Worm (Caenorhabditis elegans) whole organism, young adult: Measurements from ENCODE around the gene tost-1.

Experiments
- B0261.1 ChIP-seq: sonication (generic microtip); optimal IDR thresholded peaks from 2 replicates; lab custom pipeline; 2016; ENCODE audit warnings: mild to moderate bottlenecking, missing genetic modification characterization, moderate library complexity, missing compliant biosample characterization
- C06A6.2 ChIP-seq: fragments of 200-800 bp; sonication (Bioruptor generic); conservative IDR thresholded peaks from 2 replicates; pipeline ENCODE4 v1.3.6; 2022; ENCODE audit warnings: missing genetic modification characterization, missing compliant biosample characterization
- C17E4.6 ChIP-seq: fragments of 200-800 bp; sonication (Bioruptor generic); IDR thresholded peaks from 2 replicates; pipeline ENCODE4 v1.3.6; 2022; ENCODE audit warnings: missing genetic modification reagents, missing genetic modification characterization, missing compliant biosample characterization
- D2030.7 ChIP-seq: fragments of 200-800 bp; sonication (Bioruptor generic); IDR thresholded peaks from 2 replicates; pipeline ENCODE4 v1.3.6; 2022; ENCODE audit warnings: missing genetic modification reagents, missing genetic modification characterization, missing compliant biosample characterization
- F23B12.7 ChIP-seq: sonication (generic microtip); optimal IDR thresholded peaks from 2 replicates; lab custom pipeline; 2017; ENCODE audit warnings: missing genetic modification characterization, mild to moderate bottlenecking, missing compliant biosample characterization, antibody characterized with exemption, moderate library complexity; ENCODE audit not compliant: insufficient read depth
- F33H1.4 ChIP-seq: fragments of 200-800 bp; sonication (Bioruptor generic); IDR thresholded peaks from 2 replicates; pipeline ENCODE4 v1.3.6; 2022; ENCODE audit warnings: missing genetic modification reagents, missing genetic modification characterization, missing compliant biosample characterization
- K11D2.4 ChIP-seq: fragments of 200-800 bp; sonication (Bioruptor generic); IDR thresholded peaks from 2 replicates; pipeline ENCODE4 v1.3.6; 2022; ENCODE audit warnings: missing genetic modification reagents, missing genetic modification characterization, missing compliant biosample characterization
- Y53G8AR.9 ChIP-seq: fragments of 200-800 bp; sonication (Bioruptor generic); conservative IDR thresholded peaks from 2 replicates; pipeline ENCODE4 v1.3.6; 2022; ENCODE audit warnings: missing genetic modification reagents, missing genetic modification characterization, missing compliant biosample characterization
- Y56A3A.18 ChIP-seq: fragments of 200-800 bp; sonication (Bioruptor generic); IDR thresholded peaks from 2 replicates; pipeline ENCODE4 v1.3.6; 2022; ENCODE audit warnings: missing genetic modification reagents, missing genetic modification characterization, missing compliant biosample characterization
- Y67H2A.10 ChIP-seq: fragments of 200-800 bp; sonication (Bioruptor generic); conservative IDR thresholded peaks from 2 replicates; pipeline ENCODE4 v1.3.6; 2022; ENCODE audit warnings: missing genetic modification reagents, missing genetic modification characterization, missing compliant biosample characterization
- ZK185.1 ChIP-seq: sonication (generic microtip); optimal IDR thresholded peaks from 2 replicates; lab custom pipeline; 2016; ENCODE audit warnings: mild to moderate bottlenecking, missing genetic modification characterization, missing compliant biosample characterization; ENCODE audit not compliant: poor library complexity, severe bottlenecking
- attf-5 ChIP-seq: fragments of 200-800 bp; sonication (Bioruptor generic); optimal IDR thresholded peaks from 2 replicates; lab custom pipeline; 2018; ENCODE audit warnings: mild to moderate bottlenecking, missing genetic modification characterization, missing compliant biosample characterization
- attf-6 ChIP-seq: fragments of 200-800 bp; sonication (Bioruptor generic); IDR thresholded peaks from 2 replicates; pipeline ENCODE4 v1.3.6; 2022; ENCODE audit warnings: missing genetic modification reagents, missing genetic modification characterization, missing compliant biosample characterization
- cebp-1 ChIP-seq, 2 experiments: fragments of 200-800 bp in 1 of 2; sonication (Bioruptor generic) in 1 of 2; sonication (generic microtip) in 1 of 2; IDR thresholded peaks in 1 of 2; optimal IDR thresholded peaks in 1 of 2; 2 replicates each; pipeline versions ENCODE4 v1.3.6 to Lab custom; 2017 to 2022; ENCODE audit warnings: missing compliant biosample characterization in 2 of 2, missing genetic modification characterization in 2 of 2, mild to moderate bottlenecking in 1 of 2, missing genetic modification reagents in 1 of 2, moderate library complexity in 1 of 2
- ceh-40 ChIP-seq: fragments of 200-800 bp; sonication (Bioruptor generic); IDR thresholded peaks from 2 replicates; pipeline ENCODE4 v1.3.6; 2022; ENCODE audit warnings: missing genetic modification characterization, missing compliant biosample characterization
- ceh-91 ChIP-seq: fragments of 200-800 bp; sonication (Bioruptor generic); IDR thresholded peaks from 2 replicates; pipeline ENCODE4 v1.3.6; 2022; ENCODE audit warnings: missing genetic modification reagents, missing genetic modification characterization, missing compliant biosample characterization
- chd-7 ChIP-seq: sonication (generic microtip); optimal IDR thresholded peaks from 2 replicates; lab custom pipeline; 2016; ENCODE audit warnings: mild to moderate bottlenecking, missing genetic modification characterization, moderate library complexity, missing compliant biosample characterization
- dox-1 ChIP-seq: fragments of 200-800 bp; sonication (Bioruptor generic); IDR thresholded peaks from 2 replicates; pipeline ENCODE4 v1.3.6; 2022; ENCODE audit warnings: missing genetic modification reagents, missing genetic modification characterization, missing compliant biosample characterization
- dpff-1 ChIP-seq: sonication (generic microtip); optimal IDR thresholded peaks from 2 replicates; lab custom pipeline; 2017; ENCODE audit warnings: mild to moderate bottlenecking, missing genetic modification characterization, missing compliant biosample characterization
- ekl-4 ChIP-seq: fragments of 200-800 bp; sonication (Bioruptor generic); IDR thresholded peaks from 2 replicates; pipeline ENCODE4 v1.3.6; 2022; ENCODE audit warnings: missing genetic modification reagents, missing genetic modification characterization, missing compliant biosample characterization
- gei-17 ChIP-seq: fragments of 200-800 bp; sonication (Bioruptor generic); optimal IDR thresholded peaks from 2 replicates; lab custom pipeline; 2018; ENCODE audit warnings: mild to moderate bottlenecking, missing genetic modification characterization, missing compliant biosample characterization
- him-1 ChIP-seq: sonication (generic microtip); optimal IDR thresholded peaks from 2 replicates; lab custom pipeline; 2016; ENCODE audit warnings: missing genotype, missing genetic modification reagents, missing genetic modification characterization, missing compliant biosample characterization
- hmg-1.2 ChIP-seq: fragments of 200-800 bp; sonication (Bioruptor generic); IDR thresholded peaks from 2 replicates; pipeline ENCODE4 v1.3.6; 2022; ENCODE audit warnings: missing genetic modification reagents, missing genetic modification characterization, missing compliant biosample characterization
- hmg-20 ChIP-seq: fragments of 200-800 bp; sonication (Bioruptor generic); IDR thresholded peaks from 2 replicates; pipeline ENCODE4 v1.3.6; 2022; ENCODE audit warnings: missing genetic modification reagents, missing genetic modification characterization, missing compliant biosample characterization
- hrde-1 ChIP-seq: sonication (generic microtip); optimal IDR thresholded peaks from 2 replicates; lab custom pipeline; 2016; ENCODE audit warnings: missing genetic modification characterization, mild to moderate bottlenecking, missing compliant biosample characterization, moderate library complexity, missing genotype, missing genetic modification reagents, borderline replicate concordance
- let-526 ChIP-seq: fragments of 200-800 bp; sonication (Bioruptor generic); IDR thresholded peaks from 2 replicates; pipeline ENCODE4 v1.3.6; 2022; ENCODE audit warnings: missing genetic modification reagents, missing genetic modification characterization, missing compliant biosample characterization
- let-607 ChIP-seq, 2 experiments: fragments of 200-800 bp in 1 of 2; sonication (Bioruptor generic) in 1 of 2; sonication (generic microtip) in 1 of 2; optimal IDR thresholded peaks; 2 replicates each; lab custom pipeline; 2016 to 2018; ENCODE audit warnings: mild to moderate bottlenecking in 2 of 2, missing compliant biosample characterization in 2 of 2, missing genetic modification characterization in 2 of 2, moderate library complexity in 2 of 2, missing genotype in 1 of 2
- lin-54 ChIP-seq: fragments of 200-800 bp; sonication (Bioruptor generic); optimal IDR thresholded peaks from 2 replicates; lab custom pipeline; 2018; ENCODE audit warnings: mild to moderate bottlenecking, missing genetic modification characterization, missing compliant biosample characterization
- lsl-1 ChIP-seq: fragments of 200-800 bp; sonication (Bioruptor generic); optimal IDR thresholded peaks from 2 replicates; lab custom pipeline; 2018; ENCODE audit warnings: mild to moderate bottlenecking, missing genetic modification characterization, moderate library complexity, missing compliant biosample characterization
- lsy-27 ChIP-seq: sonication (generic microtip); optimal IDR thresholded peaks from 2 replicates; lab custom pipeline; 2017; ENCODE audit warnings: missing genetic modification characterization, mild to moderate bottlenecking, missing compliant biosample characterization, antibody characterized with exemption, missing genotype, borderline replicate concordance; ENCODE audit not compliant: insufficient read depth
- mes-4 ChIP-seq: sonication (generic microtip); optimal IDR thresholded peaks from 2 replicates; lab custom pipeline; 2016; ENCODE audit warnings: missing genotype, missing genetic modification characterization, missing compliant biosample characterization
- mxl-1 ChIP-seq: sonication (generic microtip); optimal IDR thresholded peaks from 2 replicates; lab custom pipeline; 2016; ENCODE audit warnings: missing genetic modification characterization, missing compliant biosample characterization
- nhr-120 ChIP-seq: fragments of 200-800 bp; sonication (Bioruptor generic); IDR thresholded peaks from 2 replicates; pipeline ENCODE4 v1.3.6; 2022; ENCODE audit warnings: missing genetic modification characterization, missing compliant biosample characterization
- nhr-27 ChIP-seq: fragments of 200-800 bp; sonication (Bioruptor generic); optimal IDR thresholded peaks from 2 replicates; lab custom pipeline; 2018; ENCODE audit warnings: mild to moderate bottlenecking, missing genetic modification characterization, moderate library complexity, missing compliant biosample characterization
- nhr-90 ChIP-seq: sonication (generic microtip); optimal IDR thresholded peaks from 2 replicates; lab custom pipeline; 2016; ENCODE audit warnings: missing genotype, mild to moderate bottlenecking, missing genetic modification characterization, missing compliant biosample characterization
- rcor-1 ChIP-seq: fragments of 200-800 bp; sonication (Bioruptor generic); IDR thresholded peaks from 2 replicates; pipeline ENCODE4 v1.3.6; 2022; ENCODE audit warnings: missing genetic modification reagents, missing genetic modification characterization, missing compliant biosample characterization
- snpc-3.4 ChIP-seq: sonication (generic microtip); optimal IDR thresholded peaks from 2 replicates; lab custom pipeline; 2017; ENCODE audit warnings: missing genetic modification characterization, mild to moderate bottlenecking, missing compliant biosample characterization, antibody characterized with exemption, moderate library complexity, missing genotype, missing genetic modification reagents
- snpc-4 ChIP-seq, 5 experiments: fragments of 150-350 bp in 1 of 5; sonication (generic microtip) in 4 of 5; optimal IDR thresholded peaks; 2 replicates each; lab custom pipeline; 2014 to 2018; ENCODE audit warnings: missing genetic modification characterization in 5 of 5, missing biosample characterization in 3 of 5, antibody characterized with exemption in 2 of 5, mild to moderate bottlenecking in 2 of 5, missing compliant biosample characterization in 2 of 5, missing genotype in 2 of 5, moderate library complexity in 2 of 5, missing genetic modification reagents in 1 of 5
- unc-130 ChIP-seq: sonication (generic microtip); optimal IDR thresholded peaks from 2 replicates; lab custom pipeline; 2016; ENCODE audit warnings: missing genetic modification reagents, missing genetic modification characterization, missing compliant biosample characterization
- ztf-18 ChIP-seq: sonication (generic microtip); optimal IDR thresholded peaks from 2 replicates; lab custom pipeline; 2016; ENCODE audit warnings: missing genotype, mild to moderate bottlenecking, missing genetic modification characterization, missing compliant biosample characterization
- ztf-25 ChIP-seq: fragments of 200-800 bp; sonication (Bioruptor generic); IDR thresholded peaks from 2 replicates; pipeline ENCODE4 v1.3.6; 2022; ENCODE audit warnings: missing genetic modification reagents, missing genetic modification characterization, missing compliant biosample characterization
- ztf-26 ChIP-seq: sonication (generic microtip); optimal IDR thresholded peaks from 2 replicates; lab custom pipeline; 2017; ENCODE audit warnings: missing genetic modification characterization, missing compliant biosample characterization

Gene tost-1

ce11 chrIII:4912317-4912716 lies 34.2 kb upstream of the tost-1 start, which contains the start of the genes F26F4.9 and cee-1 (continued):
- no peak for TF ChIP-seq snpc-3.4 (tag; lab: Kevin White, UChicago)
- TF ChIP-seq Y67H2A.10 (GFP tag; lab: Robert Waterston, UW): no peak
- TF ChIP-seq Y56A3A.18: no peak
- no peak for TF ChIP-seq nhr-27 (tag; lab: Kevin White, UChicago)
- no peak for TF ChIP-seq C17E4.6 (GFP tag; lab: Robert Waterston, UW)
- TF ChIP-seq F33H1.4: no peak; the same call in 1 of the 2 replicates
- TF ChIP-seq attf-6: no peak
- peak in 1 of 2 experiments; percentile 60 for TF ChIP-seq let-607 (tag; optimal IDR thresholded peaks at IDR 0.05; lab: Kevin White, UChicago)
- TF ChIP-seq lsy-27 (tag; lab: Kevin White, UChicago): no peak
- no peak for TF ChIP-seq let-526
- peak; percentile 26; the same call in 1 of the 2 replicates for TF ChIP-seq D2030.7
- TF ChIP-seq hmg-1.2: no peak
- peak; percentile 8 for TF ChIP-seq ztf-18 (tag; lab: Kevin White, UChicago)
- TF ChIP-seq F23B12.7: no peak
- no peak for TF ChIP-seq chd-7
- 0 out of 2 replicates have a peak, but pooled peaks have one; percentile 10 for TF ChIP-seq ceh-40 (GFP tag; lab: Robert Waterston, UW)
- TF ChIP-seq nhr-120 (GFP tag; lab: Robert Waterston, UW): no peak
- peak; percentile 54; the same call in 1 of the 2 replicates for TF ChIP-seq dox-1 (GFP tag; lab: Robert Waterston, UW)
- peak; percentile 76 for TF ChIP-seq ZK185.1 (tag; lab: Kevin White, UChicago)
- TF ChIP-seq gei-17 (GFP tag; lab: Kevin White, UChicago): no peak
- TF ChIP-seq ekl-4 (GFP tag; lab: Robert Waterston, UW): no peak
- TF ChIP-seq rcor-1 (GFP tag; lab: Robert Waterston, UW): 0 out of 2 replicates have a peak, but pooled peaks have one; percentile 15
- TF ChIP-seq hmg-20 (GFP tag; lab: Robert Waterston, UW): no peak
- peak; percentile 44 for TF ChIP-seq him-1 (tag; lab: Kevin White, UChicago)
- TF ChIP-seq mxl-1 (tag; lab: Kevin White, UChicago): no peak
- TF ChIP-seq dpff-1 (tag; lab: Kevin White, UChicago): no peak
- TF ChIP-seq unc-130 (GFP tag; lab: Kevin White, UChicago): peak; percentile 53
- TF ChIP-seq attf-5 (GFP tag; lab: Kevin White, UChicago): no peak
- TF ChIP-seq lsl-1 (GFP tag; lab: Kevin White, UChicago): peak; percentile 34
- no peak for TF ChIP-seq cebp-1 (GFP tag; IDR thresholded peaks at IDR 0.05; lab: Robert Waterston, UW)
- TF ChIP-seq cebp-1 (tag; optimal IDR thresholded peaks at IDR 0.05; lab: Kevin White, UChicago): peak; percentile 24
- TF ChIP-seq C06A6.2 (GFP tag; lab: Robert Waterston, UW): no peak
- TF ChIP-seq nhr-90 (tag; lab: Kevin White, UChicago): no peak
- TF ChIP-seq lin-54: peak; percentile 3
- no peak for TF ChIP-seq mes-4
- TF ChIP-seq Y53G8AR.9 (GFP tag; lab: Robert Waterston, UW): no peak
- no peak for TF ChIP-seq hrde-1 (tag; lab: Kevin White, UChicago)

DNA sequence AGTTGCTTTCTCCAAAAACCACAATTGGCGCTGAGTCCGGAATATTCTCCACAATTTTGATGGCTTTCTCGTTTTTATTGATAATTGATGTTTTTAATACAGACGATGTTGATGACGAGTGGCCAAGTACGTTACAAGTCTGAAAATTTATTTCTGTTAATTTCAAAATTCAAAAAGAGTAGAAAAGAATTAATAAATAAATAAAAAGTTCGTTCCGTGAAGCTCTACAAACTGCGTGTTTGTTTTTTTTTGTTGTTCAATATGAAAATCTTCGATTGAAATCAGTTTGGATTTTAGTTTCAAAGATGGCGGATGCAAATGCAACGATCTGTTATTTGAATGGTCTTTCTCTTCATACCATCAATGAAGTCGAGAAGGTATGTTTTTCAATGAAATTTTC lies 32.8 kb upstream of the tost-1 start, which contains the start of gene F26F4.2:
TSS of gene F26F4.2 (plus strand) at position 301 of the 400 bp plus-strand sequence.
- no peak for TF ChIP-seq ceh-91
- TF ChIP-seq ztf-26: no peak
- TF ChIP-seq K11D2.4: no peak
- no peak for TF ChIP-seq B0261.1
- no peak for TF ChIP-seq snpc-4 (GFP tag; optimal IDR thresholded peaks at IDR 0.05; lab: Kevin White, UChicago)
- TF ChIP-seq snpc-4 (tag; optimal IDR thresholded peaks at IDR 0.05; lab: Kevin White, UChicago): no peak
- TF ChIP-seq ztf-25: no peak
- no peak for TF ChIP-seq hmg-1.2
